Worm (Caenorhabditis elegans) whole organism, mixed stage, embryonic: Measurements from ENCODE around the gene gpa-4.

Source experiments
- M03D4.4 ChIP-seq: sonication (generic microtip); optimal IDR thresholded peaks from 2 replicates; lab custom pipeline; 2017; ENCODE audit warnings: mild to moderate bottlenecking, missing genetic modification characterization, missing compliant biosample characterization
- bed-3 ChIP-seq: fragments of 200-800 bp; sonication (Bioruptor generic); optimal IDR thresholded peaks from 3 replicates; lab custom pipeline; 2018; ENCODE audit warnings: mild to moderate bottlenecking, missing genetic modification characterization, moderate library complexity, missing compliant biosample characterization
- blmp-1 ChIP-seq: fragments of 150-350 bp; optimal IDR thresholded peaks from 2 replicates; lab custom pipeline; 2014; ENCODE audit warnings: missing biosample characterization, missing genetic modification characterization
- ceh-39 ChIP-seq: fragments of 150-350 bp; optimal IDR thresholded peaks from 2 replicates; lab custom pipeline; 2014; ENCODE audit warnings: missing biosample characterization, missing genetic modification characterization
- ceh-43 ChIP-seq: fragments of 200-800 bp; sonication (Bioruptor generic); optimal IDR thresholded peaks from 2 replicates; lab custom pipeline; 2018; ENCODE audit warnings: mild to moderate bottlenecking, missing genetic modification characterization, moderate library complexity, missing compliant biosample characterization
- ceh-83 ChIP-seq: fragments of 200-800 bp; sonication (Bioruptor generic); optimal IDR thresholded peaks from 2 replicates; lab custom pipeline; 2018; ENCODE audit warnings: mild to moderate bottlenecking, missing genetic modification characterization, missing compliant biosample characterization
- ces-1 ChIP-seq: fragments of 150-350 bp; optimal IDR thresholded peaks from 2 replicates; lab custom pipeline; 2014; ENCODE audit warnings: missing biosample characterization, missing genetic modification reagents, missing genetic modification characterization
- cnd-1 ChIP-seq: fragments of 200-800 bp; sonication (Bioruptor generic); optimal IDR thresholded peaks from 2 replicates; lab custom pipeline; 2018; ENCODE audit warnings: mild to moderate bottlenecking, missing genetic modification characterization, missing compliant biosample characterization
- drap-1 ChIP-seq: fragments of 200-800 bp; sonication (Bioruptor generic); optimal IDR thresholded peaks from 3 replicates; lab custom pipeline; 2018; ENCODE audit warnings: mild to moderate bottlenecking, missing genetic modification characterization, missing compliant biosample characterization
- elt-1 ChIP-seq: sonication (generic microtip); optimal IDR thresholded peaks from 2 replicates; lab custom pipeline; 2017; ENCODE audit warnings: missing genetic modification characterization, mild to moderate bottlenecking, missing compliant biosample characterization, antibody characterized with exemption, moderate library complexity, borderline replicate concordance; ENCODE audit not compliant: insufficient read depth
- elt-3 ChIP-seq: fragments of 150-350 bp; optimal IDR thresholded peaks from 2 replicates; lab custom pipeline; 2014; ENCODE audit warnings: missing biosample characterization, missing genetic modification characterization
- flh-1 ChIP-seq: fragments of 200-800 bp; sonication (Bioruptor generic); optimal IDR thresholded peaks from 2 replicates; lab custom pipeline; 2018; ENCODE audit warnings: mild to moderate bottlenecking, missing genetic modification characterization, moderate library complexity, missing compliant biosample characterization
- ham-2 ChIP-seq: fragments of 200-800 bp; sonication (Bioruptor generic); optimal IDR thresholded peaks from 2 replicates; lab custom pipeline; 2018; ENCODE audit warnings: mild to moderate bottlenecking, missing genetic modification characterization, missing compliant biosample characterization
- hlh-1 ChIP-seq: fragments of 150-350 bp; optimal IDR thresholded peaks from 2 replicates; lab custom pipeline; 2014; ENCODE audit warnings: missing biosample characterization, missing genetic modification reagents, missing genetic modification characterization
- lin-13 ChIP-seq: fragments of 150-350 bp; optimal IDR thresholded peaks from 2 replicates; lab custom pipeline; 2014; ENCODE audit warnings: missing biosample characterization, missing genetic modification characterization
- lin-32 ChIP-seq: fragments of 200-800 bp; sonication (Bioruptor generic); optimal IDR thresholded peaks from 2 replicates; lab custom pipeline; 2018; ENCODE audit warnings: mild to moderate bottlenecking, missing genetic modification characterization, missing compliant biosample characterization
- lsy-2 ChIP-seq: fragments of 150-350 bp; optimal IDR thresholded peaks from 2 replicates; lab custom pipeline; 2014; ENCODE audit warnings: missing biosample characterization, missing genetic modification characterization
- mab-5 ChIP-seq: fragments of 150-350 bp; optimal IDR thresholded peaks from 2 replicates; lab custom pipeline; 2014; ENCODE audit warnings: missing biosample characterization, missing genetic modification characterization
- mep-1 ChIP-seq: fragments of 150-350 bp; optimal IDR thresholded peaks from 2 replicates; lab custom pipeline; 2017; ENCODE audit warnings: missing biosample characterization, missing genetic modification reagents, missing genetic modification characterization, inconsistent platforms
- mls-2 ChIP-seq: sonication (generic microtip); optimal IDR thresholded peaks from 2 replicates; lab custom pipeline; 2016; ENCODE audit warnings: mild to moderate bottlenecking, missing genetic modification characterization, moderate library complexity, missing compliant biosample characterization
- nhr-12 ChIP-seq: fragments of 150-350 bp; optimal IDR thresholded peaks from 2 replicates; lab custom pipeline; 2014; ENCODE audit warnings: missing biosample characterization, missing genetic modification characterization
- nhr-2 ChIP-seq: fragments of 150-350 bp; optimal IDR thresholded peaks from 2 replicates; lab custom pipeline; 2014; ENCODE audit warnings: missing biosample characterization, missing genetic modification characterization
- nhr-237 ChIP-seq: fragments of 150-350 bp; optimal IDR thresholded peaks from 2 replicates; lab custom pipeline; 2014; ENCODE audit warnings: missing biosample characterization, missing genetic modification characterization
- nhr-28 ChIP-seq: fragments of 150-350 bp; optimal IDR thresholded peaks from 2 replicates; lab custom pipeline; 2014; ENCODE audit warnings: missing biosample characterization, missing genetic modification characterization
- nhr-76 ChIP-seq: sonication (generic microtip); optimal IDR thresholded peaks from 2 replicates; lab custom pipeline; 2017; ENCODE audit warnings: missing biosample characterization, missing genetic modification characterization
- pha-4 ChIP-seq: fragments of 150-350 bp; optimal IDR thresholded peaks from 2 replicates; lab custom pipeline; 2018; ENCODE audit warnings: missing biosample characterization, missing genetic modification reagents, missing genetic modification characterization
- sem-2 ChIP-seq: fragments of 200-800 bp; sonication (Bioruptor generic); optimal IDR thresholded peaks from 2 replicates; lab custom pipeline; 2018; ENCODE audit warnings: mild to moderate bottlenecking, missing genetic modification characterization, missing compliant biosample characterization
- sptf-1 ChIP-seq: sonication (generic microtip); optimal IDR thresholded peaks from 2 replicates; lab custom pipeline; 2017; ENCODE audit warnings: mild to moderate bottlenecking, missing genetic modification characterization, moderate library complexity, missing compliant biosample characterization
- tbx-8 ChIP-seq: fragments of 200-800 bp; sonication (Bioruptor generic); optimal IDR thresholded peaks from 2 replicates; lab custom pipeline; 2018; ENCODE audit warnings: mild to moderate bottlenecking, missing genetic modification characterization, moderate library complexity, missing compliant biosample characterization
- unc-120 ChIP-seq: sonication (generic microtip); optimal IDR thresholded peaks from 2 replicates; lab custom pipeline; 2017; ENCODE audit warnings: missing genetic modification characterization, missing compliant biosample characterization; ENCODE audit not compliant: poor library complexity, severe bottlenecking
- unc-62 ChIP-seq: fragments of 150-350 bp; optimal IDR thresholded peaks from 2 replicates; lab custom pipeline; 2014; ENCODE audit warnings: missing biosample characterization, missing genetic modification reagents, missing genetic modification characterization
- zip-8 ChIP-seq: fragments of 150-350 bp; optimal IDR thresholded peaks from 2 replicates; lab custom pipeline; 2014; ENCODE audit warnings: missing biosample characterization, missing genetic modification characterization
- ztf-11 ChIP-seq: fragments of 150-350 bp; optimal IDR thresholded peaks from 2 replicates; lab custom pipeline; 2014; ENCODE audit warnings: missing biosample characterization, missing genetic modification characterization

Gene gpa-4

ce11 chrIV:377791-378190 lies 23.7 kb upstream of the gpa-4 start:
- TF ChIP-seq cnd-1 (tag; lab: Kevin White, UChicago), result no peak
- no peak for TF ChIP-seq elt-3 (tag; lab: Kevin White, UChicago)
- TF ChIP-seq zip-8, result no peak
- TF ChIP-seq ceh-39, result no peak
- no peak for TF ChIP-seq hlh-1 (tag; lab: Kevin White, UChicago)
- TF ChIP-seq nhr-2 (tag; lab: Kevin White, UChicago), result no peak
- TF ChIP-seq blmp-1 (tag; lab: Kevin White, UChicago), result no peak
- no peak for TF ChIP-seq mls-2 (tag; lab: Kevin White, UChicago)
- no peak for TF ChIP-seq mab-5 (tag; lab: Kevin White, UChicago)
- no peak for TF ChIP-seq lin-32 (GFP tag; lab: Kevin White, UChicago)
- TF ChIP-seq pha-4, result no peak
- no peak for TF ChIP-seq ceh-83 (GFP tag; lab: Kevin White, UChicago)
- TF ChIP-seq drap-1 (GFP tag; lab: Kevin White, UChicago), result no peak
- no peak for TF ChIP-seq bed-3 (GFP tag; lab: Kevin White, UChicago)

DNA sequence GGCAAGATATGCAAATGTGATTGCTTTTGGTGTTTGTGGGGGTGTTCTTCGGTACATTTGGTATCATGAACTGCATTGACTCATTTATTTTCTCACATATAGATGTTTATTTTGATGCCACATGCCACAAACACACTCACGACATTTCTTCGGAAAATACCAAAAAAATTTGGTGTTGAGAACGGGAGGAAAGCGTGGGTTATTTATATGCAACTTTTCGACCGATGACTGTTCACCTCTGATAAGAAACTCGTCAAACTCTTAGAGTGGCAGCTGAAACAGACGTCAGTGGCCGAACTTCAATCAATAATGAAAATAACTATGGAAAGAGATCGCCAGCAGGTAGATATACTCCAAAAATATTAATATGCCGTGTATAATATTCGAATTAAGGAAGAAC lies 23.1 kb upstream of the gpa-4 start:
- TF ChIP-seq flh-1 (GFP tag; lab: Kevin White, UChicago) (no peak), ces-1 (GFP tag; lab: Kevin White, UChicago) (no peak), cnd-1 (tag; lab: Kevin White, UChicago) (no peak), unc-120 (no peak), mls-2 (tag; lab: Kevin White, UChicago) (no peak)

DNA sequence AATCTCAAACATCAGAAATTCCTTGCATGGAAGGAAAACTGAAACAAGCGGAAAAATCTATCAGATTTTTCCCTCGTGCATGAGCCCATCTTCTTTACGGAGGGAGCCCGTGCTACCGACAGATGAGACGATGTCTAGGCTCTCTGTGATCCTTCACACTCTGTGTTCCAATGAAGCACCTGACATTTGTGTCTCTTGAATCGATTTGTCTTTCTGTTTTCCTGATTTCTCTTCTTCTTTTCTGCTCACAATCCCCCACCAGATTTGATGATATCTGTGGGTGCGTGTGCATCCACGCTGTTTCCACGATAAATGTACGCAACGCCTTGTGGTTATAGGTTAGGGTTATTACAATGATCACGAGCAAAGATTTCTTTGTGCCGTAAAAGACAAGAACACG lies 22.7 kb upstream of the gpa-4 start:
- TF ChIP-seq unc-120, result peak; percentile 82
- no peak for TF ChIP-seq flh-1 (GFP tag; lab: Kevin White, UChicago)
- TF ChIP-seq cnd-1 (tag; lab: Kevin White, UChicago), result no peak
- TF ChIP-seq mab-5 (tag; lab: Kevin White, UChicago), result no peak
- TF ChIP-seq lin-32 (GFP tag; lab: Kevin White, UChicago), result no peak
- peak; percentile 94 for TF ChIP-seq hlh-1 (tag; lab: Kevin White, UChicago)

DNA sequence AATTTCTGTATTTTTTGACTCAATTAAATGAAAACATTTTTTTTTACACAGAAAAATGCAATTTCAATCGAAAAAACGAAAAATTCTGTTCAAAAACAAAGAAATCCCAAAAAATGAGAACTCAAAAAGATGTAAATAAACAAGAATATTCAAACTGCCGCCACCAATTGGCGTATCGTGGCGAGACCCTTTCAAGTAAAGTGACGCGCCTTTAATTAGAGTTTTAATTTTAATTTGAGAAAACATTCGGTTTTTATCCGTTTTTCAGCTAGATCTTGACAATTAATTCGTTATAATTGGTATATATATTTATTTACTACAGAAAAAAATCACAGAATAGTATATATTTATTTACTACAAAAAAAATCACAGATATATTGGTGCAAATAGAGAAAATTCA lies 21.9 kb upstream of the gpa-4 start:
- TF ChIP-seq nhr-12 (no peak), ceh-43 (peak; percentile 7)
- TF ChIP-seq, all 35 proteins: peak for 1

- TF ChIP-seq drap-1 (GFP tag; lab: Kevin White, UChicago) (no peak), nhr-12 (no peak), zip-8 (no peak), ceh-39 (no peak), hlh-1 (tag; lab: Kevin White, UChicago) (no peak), flh-1 (GFP tag; lab: Kevin White, UChicago) (no peak), sptf-1 (tag; lab: Kevin White, UChicago) (no peak), nhr-237 (tag; lab: Kevin White, UChicago) (no peak), ceh-83 (GFP tag; lab: Kevin White, UChicago) (no peak), ces-1 (GFP tag; lab: Kevin White, UChicago) (no peak), ham-2 (GFP tag; lab: Kevin White, UChicago) (no peak), tbx-8 (no peak), ceh-43 (no peak), lsy-2 (tag; lab: Kevin White, UChicago) (no peak), elt-1 (tag; lab: Kevin White, UChicago) (no peak), mab-5 (tag; lab: Kevin White, UChicago) (no peak), nhr-76 (tag; lab: Kevin White, UChicago) (no peak), bed-3 (GFP tag; lab: Kevin White, UChicago) (no peak), nhr-28 (tag; lab: Kevin White, UChicago) (no peak)
Observed at ce11 chrIV:383135-383731, 18.3 kb upstream of the gpa-4 start, which contains the start of gene spl-1. spl-1 (minus strand) TSS chrIV:383185.

DNA sequence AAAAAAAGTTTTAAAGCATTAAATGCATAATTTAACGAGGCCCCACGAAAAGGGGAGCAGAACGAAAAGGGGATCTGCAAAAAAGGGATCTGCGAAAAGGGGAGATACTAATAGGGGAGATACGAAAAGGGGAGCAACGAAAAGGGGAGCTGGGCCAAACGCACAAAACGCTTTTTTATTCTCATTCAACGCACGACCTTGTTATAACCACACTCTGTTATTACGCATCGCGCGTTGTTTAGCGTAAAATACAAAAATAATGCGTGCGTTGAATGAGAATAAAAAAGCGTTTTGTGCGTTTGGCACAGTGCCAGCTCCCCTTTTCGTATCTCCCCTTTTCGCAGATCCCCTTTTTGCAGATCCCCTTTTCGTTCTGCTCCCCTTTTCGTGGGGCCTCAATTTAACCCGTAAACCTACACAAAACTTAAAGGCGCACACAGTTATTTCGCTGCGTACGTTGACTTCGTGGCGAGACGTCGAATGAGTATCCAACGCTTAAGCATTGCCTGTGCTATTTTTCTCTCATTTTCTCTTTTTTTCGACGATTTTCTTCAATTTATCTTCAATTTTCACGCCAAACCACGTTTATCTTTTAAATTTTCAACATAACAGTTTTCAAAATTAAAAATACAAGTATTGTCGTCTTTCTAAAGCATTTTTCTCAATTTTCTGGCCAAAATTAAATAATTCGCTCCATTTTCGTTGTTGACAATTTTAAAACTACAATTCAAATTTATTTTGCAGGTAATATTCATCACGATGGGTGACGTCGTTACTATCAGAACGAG lies 16.2 kb upstream of the gpa-4 start, which contains the start of gene rps-24:
rps-24 (plus strand) TSS at position 738 of the 788 bp plus-strand sequence.
- peak; percentile 29 for TF ChIP-seq sem-2
- TF ChIP-seq mls-2 (tag; lab: Kevin White, UChicago), result peak; percentile 84
- peak; percentile 91 for TF ChIP-seq lin-13 (tag; lab: Kevin White, UChicago)
- TF ChIP-seq mep-1 (tag; lab: Kevin White, UChicago), result peak; percentile 94
- peak; percentile 30 for TF ChIP-seq tbx-8
- peak; percentile 88 for TF ChIP-seq lsy-2 (tag; lab: Kevin White, UChicago)
- peak; percentile 77 for TF ChIP-seq ceh-39
- peak; percentile 8 for TF ChIP-seq mab-5 (tag; lab: Kevin White, UChicago)
- TF ChIP-seq M03D4.4, result peak; percentile 61
- TF ChIP-seq bed-3 (GFP tag; lab: Kevin White, UChicago), result peak; percentile 23
- TF ChIP-seq ztf-11 (tag; lab: Kevin White, UChicago), result peak; percentile 21
- peak; percentile 90 for TF ChIP-seq nhr-237 (tag; lab: Kevin White, UChicago)
- TF ChIP-seq pha-4, result peak; percentile 87
- peak; percentile 87 for TF ChIP-seq unc-120
- TF ChIP-seq sptf-1 (tag; lab: Kevin White, UChicago), result peak; percentile 88
- TF ChIP-seq unc-62 (GFP tag; lab: Kevin White, UChicago), result peak; percentile 13
- TF ChIP-seq ceh-43, result peak; percentile 41
- peak; percentile 74 for TF ChIP-seq drap-1 (GFP tag; lab: Kevin White, UChicago)
- TF ChIP-seq hlh-1 (tag; lab: Kevin White, UChicago), result peak; percentile 61
- peak; percentile 85 for TF ChIP-seq ces-1 (GFP tag; lab: Kevin White, UChicago)
- TF ChIP-seq cnd-1 (tag; lab: Kevin White, UChicago), result peak; percentile 74
- TF ChIP-seq lin-32 (GFP tag; lab: Kevin White, UChicago), result peak; percentile 9
- TF ChIP-seq ceh-83 (GFP tag; lab: Kevin White, UChicago), result peak; percentile 17
- peak; percentile 56 for TF ChIP-seq ham-2 (GFP tag; lab: Kevin White, UChicago)
